2 worm cellular contexts compared by ENCODE assay signal in the genomic region with DNA sequence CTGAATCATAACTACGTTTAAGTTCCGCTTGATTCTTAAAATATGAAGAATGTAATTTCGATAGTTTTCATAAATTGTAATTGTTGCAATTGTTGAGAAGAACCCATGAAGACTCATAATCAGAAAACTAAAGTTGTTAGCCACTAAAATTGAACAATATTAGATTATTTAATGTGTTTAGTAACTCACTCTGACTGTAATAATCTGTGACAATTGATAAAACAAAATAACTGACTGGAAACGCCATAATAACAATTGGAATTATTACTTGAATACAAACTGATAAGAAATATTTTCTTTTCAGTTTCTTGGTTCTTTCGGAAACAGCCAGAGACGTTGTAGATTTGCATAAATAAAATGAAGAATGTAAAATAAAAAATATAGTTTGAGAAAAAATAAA.
A peak's percentile ranks its signal among the peaks of the same experiment; 100 is the strongest.
TF ChIP-seq lines count a peak whose summit lies in the region.

No protein-coding gene starts in this region.

TF ChIP-seq in whole organism, L1 larva, 84 proteins besides CTCF, POLR2A, EP300 and RAD21:
- TF ChIP-seq jun-1 (tag; optimal IDR thresholded peaks at IDR 0.05; lab: Kevin White, UChicago) (peak; percentile 54), aly-2 (tag; optimal IDR thresholded peaks at IDR 0.05; lab: Kevin White, UChicago) (no peak), mef-2 (tag; optimal IDR thresholded peaks at IDR 0.05; lab: Kevin White, UChicago) (no peak)

TF ChIP-seq in whole organism, L4 larva, 104 proteins besides CTCF, POLR2A, EP300 and RAD21:
- no peak for TF ChIP-seq hlh-11 (tag; optimal IDR thresholded peaks at IDR 0.05; lab: Kevin White, UChicago)
- no peak for TF ChIP-seq jun-1 (tag; optimal IDR thresholded peaks at IDR 0.05; lab: Kevin White, UChicago)
- no peak for TF ChIP-seq ceh-62 (tag; optimal IDR thresholded peaks at IDR 0.05; lab: Kevin White, UChicago)
- no peak for TF ChIP-seq R02D3.7 (tag; optimal IDR thresholded peaks at IDR 0.05; lab: Kevin White, UChicago)
- no peak for TF ChIP-seq ceh-82 (tag; optimal IDR thresholded peaks at IDR 0.05; lab: Kevin White, UChicago)
- TF ChIP-seq gei-8 (GFP tag; optimal IDR thresholded peaks at IDR 0.05; lab: Kevin White, UChicago), result no peak
- no peak for TF ChIP-seq lin-1 (GFP tag; IDR thresholded peaks at IDR 0.05; lab: Robert Waterston, UW)
- no peak for TF ChIP-seq php-3 (GFP tag; IDR thresholded peaks at IDR 0.05; lab: Robert Waterston, UW)
- peak; percentile 67 for TF ChIP-seq nhr-28 (tag; optimal IDR thresholded peaks at IDR 0.05; lab: Kevin White, UChicago)
- TF ChIP-seq D1046.2 (GFP tag; IDR thresholded peaks at IDR 0.05; lab: Robert Waterston, UW), result no peak
- no peak for TF ChIP-seq egl-27 (tag; optimal IDR thresholded peaks at IDR 0.05; lab: Kevin White, UChicago)
- TF ChIP-seq nhr-77 (tag; optimal IDR thresholded peaks at IDR 0.05; lab: Kevin White, UChicago), result peak; percentile 6
- TF ChIP-seq nhr-76 (tag; optimal IDR thresholded peaks at IDR 0.05; lab: Kevin White, UChicago), result no peak
- TF ChIP-seq unc-130 (GFP tag; optimal IDR thresholded peaks at IDR 0.05; lab: Kevin White, UChicago), result no peak

Comparison
In these comparisons a context has a peak if more than half of its experiments do, and no peak if none do; other contexts are left out.
1. Of the 29 proteins assayed by ChIP-seq in both whole organism, L4 larva and whole organism, L1 larva: peak only in whole organism, L4 larva: nhr-28 and nhr-77; only in whole organism, L1 larva: jun-1; in both: none; in neither: 26.